Worm (Caenorhabditis elegans) whole organism, L1 larva: Measurements from ENCODE around the gene faah-1.

ENCODE experiments used
- C04F5.9 ChIP-seq: sonication (generic microtip); optimal IDR thresholded peaks from 2 replicates; lab custom pipeline; 2016; ENCODE audit warnings: missing genetic modification characterization, missing compliant biosample characterization
- C16A3.4 ChIP-seq: fragments of 150-350 bp; optimal IDR thresholded peaks from 2 replicates; lab custom pipeline; 2014; ENCODE audit warnings: missing biosample characterization, missing genetic modification characterization
- F16B12.6 ChIP-seq: fragments of 150-350 bp; optimal IDR thresholded peaks from 2 replicates; lab custom pipeline; 2014; ENCODE audit warnings: missing biosample characterization, missing genetic modification characterization
- aha-1 ChIP-seq: fragments of 150-350 bp; optimal IDR thresholded peaks from 2 replicates; lab custom pipeline; 2014; ENCODE audit warnings: missing biosample characterization, missing genetic modification characterization
- aly-2 ChIP-seq: fragments of 150-350 bp; optimal IDR thresholded peaks from 2 replicates; lab custom pipeline; 2014; ENCODE audit warnings: missing biosample characterization, missing genetic modification characterization
- ama-1 ChIP-seq: fragments of 150-350 bp; optimal IDR thresholded peaks from 2 replicates; lab custom pipeline; 2014
- blmp-1 ChIP-seq: fragments of 150-350 bp; optimal IDR thresholded peaks from 2 replicates; lab custom pipeline; 2014; ENCODE audit warnings: missing biosample characterization, missing genetic modification characterization
- ceh-63 ChIP-seq: fragments of 200-800 bp; sonication (Bioruptor generic); optimal IDR thresholded peaks from 2 replicates; lab custom pipeline; 2018; ENCODE audit warnings: mild to moderate bottlenecking, missing genetic modification characterization, missing compliant biosample characterization
- dpl-1 ChIP-seq, 3 experiments: fragments of 150-350 bp in 2 of 3; sonication (generic microtip) in 1 of 3; optimal IDR thresholded peaks; 2 replicates each; lab custom pipeline; 2014 to 2017; ENCODE audit warnings: missing biosample characterization in 3 of 3, missing genetic modification characterization in 3 of 3, missing genetic modification reagents in 3 of 3
- dsc-1 ChIP-seq: sonication (generic microtip); optimal IDR thresholded peaks from 2 replicates; lab custom pipeline; 2016; ENCODE audit warnings: mild to moderate bottlenecking, missing genetic modification characterization, missing compliant biosample characterization
- efl-1 ChIP-seq, 4 experiments: fragments of 150-350 bp; optimal IDR thresholded peaks in 3 of 4; peaks in 1 of 4; 1 replicate in 1 of 4; 2 replicates in 3 of 4; lab custom pipeline; 2014; ENCODE audit warnings: missing biosample characterization in 2 of 4, missing genetic modification characterization in 2 of 4, missing genetic modification reagents in 2 of 4
- egl-13 ChIP-seq: sonication (generic microtip); optimal IDR thresholded peaks from 2 replicates; lab custom pipeline; 2016; ENCODE audit warnings: missing genotype, missing genetic modification reagents, missing genetic modification characterization, missing compliant biosample characterization
- egl-27 ChIP-seq, 2 experiments: fragments of 150-350 bp in 1 of 2; sonication (generic microtip); optimal IDR thresholded peaks; 3 replicates each; lab custom pipeline; 2017 to 2018; ENCODE audit warnings: missing biosample characterization in 2 of 2, missing genetic modification characterization in 2 of 2, missing genetic modification reagents in 2 of 2
- elt-2 ChIP-seq: sonication (generic microtip); optimal IDR thresholded peaks from 2 replicates; lab custom pipeline; 2016; ENCODE audit warnings: missing genetic modification characterization, mild to moderate bottlenecking, inconsistent platforms, missing compliant biosample characterization, missing genetic modification reagents
- ets-5 ChIP-seq: fragments of 200-800 bp; sonication (Bioruptor generic); IDR thresholded peaks from 2 replicates; pipeline ENCODE4 v1.3.6; 2022; ENCODE audit warnings: missing genetic modification characterization, missing compliant biosample characterization
- fkh-4 ChIP-seq: sonication (generic microtip); optimal IDR thresholded peaks from 2 replicates; lab custom pipeline; 2016; ENCODE audit warnings: missing compliant biosample characterization, missing genetic modification characterization, borderline replicate concordance
- fos-1 ChIP-seq: fragments of 150-350 bp; optimal IDR thresholded peaks from 2 replicates; lab custom pipeline; 2014; ENCODE audit warnings: missing biosample characterization, missing genetic modification characterization
- hlh-17 ChIP-seq: fragments of 200-800 bp; sonication (Bioruptor generic); optimal IDR thresholded peaks from 2 replicates; lab custom pipeline; 2018; ENCODE audit warnings: missing genetic modification characterization, mild to moderate bottlenecking, missing compliant biosample characterization, moderate library complexity, borderline replicate concordance
- hlh-4 ChIP-seq: sonication (generic microtip); optimal IDR thresholded peaks from 2 replicates; lab custom pipeline; 2016; ENCODE audit warnings: mild to moderate bottlenecking, missing genetic modification characterization, missing compliant biosample characterization
- hpl-2 ChIP-seq: fragments of 150-350 bp; optimal IDR thresholded peaks from 2 replicates; lab custom pipeline; 2014; ENCODE audit warnings: missing biosample characterization, missing genetic modification reagents, missing genetic modification characterization
- irx-1 ChIP-seq: sonication (generic microtip); optimal IDR thresholded peaks from 2 replicates; lab custom pipeline; 2016; ENCODE audit warnings: missing genetic modification characterization, missing compliant biosample characterization
- isw-1 ChIP-seq: fragments of 200-800 bp; sonication (Bioruptor generic); IDR thresholded peaks from 2 replicates; pipeline ENCODE4 v1.3.6; 2022; ENCODE audit warnings: missing genetic modification characterization, missing compliant biosample characterization
- lin-13 ChIP-seq: fragments of 150-350 bp; optimal IDR thresholded peaks from 2 replicates; lab custom pipeline; 2014; ENCODE audit warnings: missing biosample characterization, missing genetic modification reagents, missing genetic modification characterization
- lin-35 ChIP-seq, 2 experiments: fragments of 150-350 bp; optimal IDR thresholded peaks; 2 replicates each; lab custom pipeline; 2014; ENCODE audit warnings: missing biosample characterization in 2 of 2, missing genetic modification characterization in 2 of 2, missing genetic modification reagents in 2 of 2
- lir-3 ChIP-seq: sonication (generic microtip); optimal IDR thresholded peaks from 2 replicates; lab custom pipeline; 2016; ENCODE audit warnings: mild to moderate bottlenecking, missing genetic modification characterization, moderate library complexity, missing compliant biosample characterization; ENCODE audit not compliant: poor library complexity
- lsy-2 ChIP-seq, 2 experiments: fragments of 150-350 bp; optimal IDR thresholded peaks; 2 replicates each; lab custom pipeline; 2014; ENCODE audit warnings: missing biosample characterization in 2 of 2, missing genetic modification characterization in 2 of 2
- mab-9 ChIP-seq: fragments of 200-800 bp; sonication (Bioruptor generic); IDR thresholded peaks from 2 replicates; pipeline ENCODE4 v1.3.6; 2022; ENCODE audit warnings: missing genetic modification reagents, missing genetic modification characterization, missing compliant biosample characterization
- mef-2 ChIP-seq: fragments of 150-350 bp; optimal IDR thresholded peaks from 2 replicates; lab custom pipeline; 2014; ENCODE audit warnings: missing biosample characterization, missing genetic modification characterization
- mep-1 ChIP-seq: fragments of 150-350 bp; optimal IDR thresholded peaks from 2 replicates; lab custom pipeline; 2014; ENCODE audit warnings: missing biosample characterization, missing genetic modification characterization
- nhr-12 ChIP-seq: sonication (generic microtip); optimal IDR thresholded peaks from 2 replicates; lab custom pipeline; 2017; ENCODE audit warnings: missing biosample characterization, missing genetic modification characterization
- nhr-20 ChIP-seq: sonication (generic microtip); optimal IDR thresholded peaks from 2 replicates; lab custom pipeline; 2016; ENCODE audit warnings: mild to moderate bottlenecking, missing genetic modification characterization, missing compliant biosample characterization
- nhr-28 ChIP-seq: fragments of 150-350 bp; optimal IDR thresholded peaks from 2 replicates; lab custom pipeline; 2014; ENCODE audit warnings: missing biosample characterization, missing genetic modification characterization
- nhr-47 ChIP-seq: sonication (generic microtip); optimal IDR thresholded peaks from 2 replicates; lab custom pipeline; 2016; ENCODE audit warnings: mild to moderate bottlenecking, missing genetic modification characterization, moderate library complexity, missing compliant biosample characterization
- nhr-84 ChIP-seq: sonication (generic microtip); optimal IDR thresholded peaks from 2 replicates; lab custom pipeline; 2017; ENCODE audit warnings: missing biosample characterization, missing genetic modification characterization
- pax-3 ChIP-seq: fragments of 200-800 bp; sonication (Bioruptor generic); optimal IDR thresholded peaks from 2 replicates; lab custom pipeline; 2018; ENCODE audit warnings: mild to moderate bottlenecking, missing genetic modification characterization, moderate library complexity, missing compliant biosample characterization
- rnt-1 ChIP-seq: sonication (generic microtip); optimal IDR thresholded peaks from 2 replicates; lab custom pipeline; 2016; ENCODE audit warnings: mild to moderate bottlenecking, missing genetic modification characterization, moderate library complexity, missing compliant biosample characterization
- snu-23 ChIP-seq: sonication (generic microtip); optimal IDR thresholded peaks from 2 replicates; lab custom pipeline; 2016; ENCODE audit warnings: missing genetic modification characterization, missing compliant biosample characterization
- tlp-1 ChIP-seq: fragments of 150-350 bp; optimal IDR thresholded peaks from 2 replicates; lab custom pipeline; 2014; ENCODE audit warnings: missing biosample characterization, missing genetic modification characterization
- unc-62 ChIP-seq: fragments of 150-350 bp; optimal IDR thresholded peaks from 2 replicates; lab custom pipeline; 2014; ENCODE audit warnings: missing biosample characterization, missing genetic modification reagents, missing genetic modification characterization
- unc-86 ChIP-seq: sonication (generic microtip); optimal IDR thresholded peaks from 2 replicates; lab custom pipeline; 2016; ENCODE audit warnings: missing genetic modification characterization, missing compliant biosample characterization
- vab-15 ChIP-seq: sonication (generic microtip); optimal IDR thresholded peaks from 2 replicates; lab custom pipeline; 2017; ENCODE audit warnings: missing genotype, mild to moderate bottlenecking, missing genetic modification characterization, missing compliant biosample characterization

Gene faah-1

DNA sequence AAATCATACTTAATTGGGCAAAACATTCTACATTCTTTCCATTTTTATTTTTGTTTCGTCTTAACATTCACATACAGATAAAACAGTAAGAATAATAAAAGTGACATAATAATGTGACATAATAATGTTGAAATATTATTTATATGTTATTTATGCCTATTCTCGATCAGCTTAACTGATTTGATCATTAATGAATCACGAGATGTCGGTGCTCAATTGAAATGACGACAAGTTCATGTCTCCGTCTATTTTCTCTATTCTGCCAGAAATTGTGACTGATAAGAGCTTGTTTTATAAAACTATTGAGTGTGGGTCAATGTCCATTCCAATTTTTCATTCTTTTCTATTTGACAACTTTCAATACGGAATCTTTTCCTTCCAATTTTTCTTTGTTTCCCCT is 7.5 kb upstream of the faah-1 start (continued):
- no peak for TF ChIP-seq egl-27 (tag; optimal IDR thresholded peaks at IDR 0.05; lab: Kevin White, UChicago)
- TF ChIP-seq rnt-1 (tag; lab: Kevin White, UChicago), result no peak
- TF ChIP-seq blmp-1 (tag; lab: Kevin White, UChicago), result no peak
- TF ChIP-seq unc-86 (tag; lab: Kevin White, UChicago), result no peak
- no peak for TF ChIP-seq egl-13
- peak; percentile 18 for TF ChIP-seq dsc-1 (tag; lab: Kevin White, UChicago)
- no peak for TF ChIP-seq F16B12.6 (tag; lab: Kevin White, UChicago)
- no peak for TF ChIP-seq hlh-17
- no peak for TF ChIP-seq lin-13 (GFP tag; lab: Kevin White, UChicago)
- no peak for TF ChIP-seq snu-23 (GFP tag; lab: Kevin White, UChicago)
- no peak for TF ChIP-seq mep-1 (tag; lab: Kevin White, UChicago)
- TF ChIP-seq nhr-47 (tag; lab: Kevin White, UChicago), result no peak
- TF ChIP-seq lir-3 (tag; lab: Kevin White, UChicago), result no peak
- no peak for TF ChIP-seq vab-15 (tag; lab: Kevin White, UChicago)
- no peak for TF ChIP-seq aly-2 (tag; lab: Kevin White, UChicago)
- TF ChIP-seq nhr-12 (tag; lab: Kevin White, UChicago), result no peak
- no peak for TF ChIP-seq dpl-1 (GFP tag; optimal IDR thresholded peaks at IDR 0.05; lab: Kevin White, UChicago)
- TF ChIP-seq, all 84 proteins: peak for 8

DNA sequence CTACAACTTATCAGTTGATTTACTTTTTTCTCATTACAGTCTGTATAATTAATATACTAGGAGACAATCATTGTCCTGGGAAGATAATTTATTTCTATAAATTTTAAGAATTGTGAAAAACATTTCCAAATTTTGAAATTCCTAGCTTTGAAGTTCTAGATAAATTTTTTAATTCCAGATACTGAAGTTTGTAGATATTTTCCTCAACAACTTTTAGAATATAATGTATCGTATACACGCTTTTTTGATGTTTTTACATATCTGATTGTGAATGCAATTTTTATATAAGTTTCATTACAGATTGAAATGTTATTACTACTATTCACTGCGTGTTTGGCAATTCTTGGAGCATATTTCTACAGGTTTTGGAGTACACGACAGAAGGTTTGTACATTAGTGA is 7.0 kb upstream of the faah-1 start, which contains the start of gene faah-2:
Gene faah-2, plus strand, starts transcription at position 301 of the 400 bp plus-strand sequence.
- no peak for TF ChIP-seq lin-35 (GFP tag; optimal IDR thresholded peaks at IDR 0.05; lab: Kevin White, UChicago)
- TF ChIP-seq pax-3 (tag; lab: Kevin White, UChicago), result no peak
- TF ChIP-seq dpl-1 (GFP tag; optimal IDR thresholded peaks at IDR 0.05; lab: Kevin White, UChicago), result no peak
- no peak for TF ChIP-seq lir-3 (tag; lab: Kevin White, UChicago)

DNA sequence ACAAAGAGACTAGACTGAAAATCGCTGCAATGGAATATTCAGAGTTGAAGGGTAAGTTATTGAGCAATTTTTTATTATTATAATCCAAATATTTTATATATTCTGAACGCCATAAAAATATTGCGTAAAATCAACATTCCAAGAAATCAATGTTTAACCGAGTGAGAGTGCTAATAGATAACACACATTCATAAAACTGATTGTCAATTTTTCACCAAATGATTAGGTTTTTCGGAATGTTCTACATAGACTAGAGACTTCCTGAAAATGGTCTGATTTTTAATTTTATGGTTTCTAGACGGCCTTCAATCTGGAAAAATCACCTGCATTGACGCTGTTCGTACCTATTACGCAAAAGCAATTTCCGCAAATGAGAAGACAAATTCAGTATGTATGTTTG is 6.5 kb upstream of the faah-1 start:
- TF ChIP-seq ama-1 (lab: Kevin White, UChicago) (no peak), pax-3 (tag; lab: Kevin White, UChicago) (no peak), C16A3.4 (tag; lab: Kevin White, UChicago) (no peak), irx-1 (no peak), mef-2 (tag; lab: Kevin White, UChicago) (no peak), elt-2 (tag; lab: Kevin White, UChicago) (peak; percentile 37)
- TF ChIP-seq, all 84 proteins: peak for 1

ce11 chrIV:8153163-8153562 is 6.0 kb upstream of the faah-1 start:
- TF ChIP-seq hlh-4 (tag; lab: Kevin White, UChicago) (no peak), pax-3 (tag; lab: Kevin White, UChicago) (no peak), fos-1 (tag; lab: Kevin White, UChicago) (no peak), efl-1 (optimal IDR thresholded peaks at IDR 0.05; lab: Kevin White, UChicago) (no peak), efl-1 (GFP tag; optimal IDR thresholded peaks at IDR 0.05 in 1 of 2; lab: Kevin White, UChicago) (peak in 1 of 2 experiments; percentile 14), egl-13 (no peak)

DNA sequence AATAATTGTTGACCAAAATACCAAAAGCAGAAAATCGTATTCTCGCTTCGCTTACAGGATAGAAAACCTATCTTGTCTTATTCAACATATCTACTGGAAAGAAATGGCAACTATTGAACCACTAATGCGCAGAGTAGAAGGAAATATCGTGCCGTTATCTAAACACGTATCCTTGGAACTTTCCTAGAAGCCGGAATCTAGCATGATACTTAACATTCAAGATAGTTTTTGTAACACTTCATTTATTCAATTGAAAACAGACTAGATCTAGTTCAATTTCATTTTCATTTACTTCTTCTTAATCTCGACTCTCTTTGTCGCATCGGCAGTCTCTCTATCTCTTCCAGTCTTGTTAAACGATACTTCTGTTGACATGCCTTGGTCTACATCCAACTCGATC is 4.2 kb upstream of the faah-1 start:
- TF ChIP-seq aha-1 (tag; lab: Kevin White, UChicago) (no peak), egl-13 (no peak), nhr-84 (tag; lab: Kevin White, UChicago) (no peak), fkh-4 (no peak), unc-62 (GFP tag; lab: Kevin White, UChicago) (no peak), hlh-4 (tag; lab: Kevin White, UChicago) (no peak), nhr-20 (tag; lab: Kevin White, UChicago) (no peak), mab-9 (GFP tag; lab: Robert Waterston, UW) (no peak), lsy-2 (tag; optimal IDR thresholded peaks at IDR 0.05; lab: Kevin White, UChicago) (no peak), nhr-28 (tag; lab: Kevin White, UChicago) (no peak), isw-1 (no peak), hpl-2 (GFP tag; lab: Kevin White, UChicago) (no peak), aly-2 (tag; lab: Kevin White, UChicago) (no peak), C04F5.9 (tag; lab: Kevin White, UChicago) (no peak), egl-27 (tag; optimal IDR thresholded peaks at IDR 0.05; lab: Kevin White, UChicago) (no peak), ceh-63 (GFP tag; lab: Kevin White, UChicago) (no peak), dsc-1 (tag; lab: Kevin White, UChicago) (no peak), tlp-1 (tag; lab: Kevin White, UChicago) (no peak), fos-1 (tag; lab: Kevin White, UChicago) (no peak), ets-5 (GFP tag; lab: Robert Waterston, UW) (no peak)
